Fruit fly (Drosophila melanogaster): Measurements from ENCODE around the gene CG9427.

Gene CG9427

DNA sequence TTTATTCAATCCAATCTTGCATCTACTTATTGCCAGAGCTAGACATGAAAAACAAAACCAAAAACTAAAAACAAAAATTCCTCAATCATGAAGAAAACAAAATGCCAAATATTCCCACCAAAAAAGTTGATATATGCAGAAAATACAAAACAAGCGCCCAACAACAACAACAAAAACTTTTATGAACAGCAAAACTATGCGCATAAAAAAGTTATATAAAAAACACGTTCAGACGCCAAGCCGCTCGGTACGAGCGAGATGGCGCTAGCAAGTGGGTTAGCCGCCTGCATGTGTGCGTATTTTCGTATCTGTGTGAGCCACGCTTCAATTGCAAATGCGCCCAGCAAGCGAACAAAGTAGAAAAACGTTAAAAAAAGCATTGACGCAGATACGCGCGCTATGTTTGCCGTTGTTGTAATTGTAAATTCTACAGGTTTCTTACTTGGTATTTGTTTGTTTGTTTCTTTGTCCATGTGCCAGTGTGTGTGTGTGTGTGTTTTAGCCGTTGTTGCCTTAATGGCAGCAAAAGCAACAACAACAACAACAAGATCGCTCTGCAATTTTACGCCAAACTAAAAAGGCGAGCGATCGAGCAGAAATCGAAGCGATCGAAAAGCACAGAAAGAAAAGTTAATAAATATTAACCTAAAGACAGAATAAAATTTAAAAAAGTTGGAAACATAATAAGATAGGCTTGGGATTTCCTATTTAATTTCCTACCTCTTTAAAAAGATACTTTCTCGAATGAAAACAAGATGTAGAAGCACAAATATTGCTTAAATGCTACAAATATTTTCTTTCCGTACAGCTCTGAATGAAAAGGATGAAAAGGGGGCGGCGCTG, 33.1 kb downstream of the CG9427 start (continued):
- TF ChIP-seq Hey (tag; optimal IDR thresholded peaks at IDR 0.05) (no peak), Xrp1 (GFP tag; IDR thresholded peaks at IDR 0.05) (no peak), CoRest (tag; optimal IDR thresholded peaks at IDR 0.05) (no peak), fu2 (GFP tag; optimal IDR thresholded peaks at IDR 0.05) (no peak), pros (GFP tag; optimal IDR thresholded peaks at IDR 0.05) (peak; percentile 22), pb (GFP tag; optimal IDR thresholded peaks at IDR 0.05) (no peak), CG18619 (GFP tag; optimal IDR thresholded peaks at IDR 0.05) (no peak), Nf-YC (tag; optimal IDR thresholded peaks at IDR 0.05) (no peak), phol (tag; optimal IDR thresholded peaks at IDR 0.05) (no peak), HLH4C (GFP tag; IDR thresholded peaks at IDR 0.05; ENCODE audit: partially characterized antibody) (no peak), CG7357 (GFP tag; IDR thresholded peaks at IDR 0.05) (no peak), CG17385 (GFP tag; optimal IDR thresholded peaks at IDR 0.05) (no peak), abd-A (tag; optimal IDR thresholded peaks at IDR 0.05) (peak; percentile 76), sr (GFP tag; IDR thresholded peaks at IDR 0.05) (no peak), CG6254 (GFP tag; optimal IDR thresholded peaks at IDR 0.05) (no peak), gro (GFP tag; optimal IDR thresholded peaks at IDR 0.05) (no peak), fd3F (GFP tag; optimal IDR thresholded peaks at IDR 0.05) (no peak), CG2875 (GFP tag; optimal IDR thresholded peaks at IDR 0.05) (no peak), fd102C (GFP tag; optimal IDR thresholded peaks at IDR 0.05) (no peak), Ravus (GFP tag; IDR thresholded peaks at IDR 0.05) (no peak), CG33557 (GFP tag; optimal IDR thresholded peaks at IDR 0.05) (no peak), Rx (GFP tag; IDR thresholded peaks at IDR 0.05) (no peak), inv (GFP tag; IDR thresholded peaks at IDR 0.05; ENCODE audit: partially characterized antibody) (no peak), ara (GFP tag; IDR thresholded peaks at IDR 0.05) (no peak), CG7372 (GFP tag; IDR thresholded peaks at IDR 0.05) (no peak), Vsx1 (GFP tag; optimal IDR thresholded peaks at IDR 0.05) (no peak), Asciz (GFP tag; optimal IDR thresholded peaks at IDR 0.05) (peak; percentile 6), run (tag; optimal IDR thresholded peaks at IDR 0.05) (no peak), CG14014 (GFP tag; IDR thresholded peaks at IDR 0.05) (no peak), CG2678 (tag; optimal IDR thresholded peaks at IDR 0.05) (no peak), CG16863 (GFP tag; optimal IDR thresholded peaks at IDR 0.05) (no peak), CG6765 (GFP tag; optimal IDR thresholded peaks at IDR 0.05) (no peak), Med (GFP tag) (peak; percentile 31), CG12219 (GFP tag; optimal IDR thresholded peaks at IDR 0.05) (no peak), cad (GFP tag; optimal IDR thresholded peaks at IDR 0.05) (no peak), CG11696 (GFP tag; IDR thresholded peaks at IDR 0.05) (no peak), CG3847 (GFP tag; IDR thresholded peaks at IDR 0.05) (no peak), lilli (GFP tag; optimal IDR thresholded peaks at IDR 0.05) (no peak), gsb-n (tag; optimal IDR thresholded peaks at IDR 0.05) (no peak), tin (GFP tag; optimal IDR thresholded peaks at IDR 0.05) (no peak), Hsf (GFP tag; optimal IDR thresholded peaks at IDR 0.05) (no peak), zf30C (GFP tag; optimal IDR thresholded peaks at IDR 0.05) (no peak), CG10979 (tag; optimal IDR thresholded peaks at IDR 0.05) (no peak), btn (GFP tag; optimal IDR thresholded peaks at IDR 0.05) (no peak), dati (GFP tag; IDR thresholded peaks at IDR 0.05) (no peak), NK7.1 (GFP tag; optimal IDR thresholded peaks at IDR 0.05) (no peak), CG7928 (GFP tag; optimal IDR thresholded peaks at IDR 0.05) (no peak), Ets65A (GFP tag) (peak; percentile 70), ab (GFP tag; optimal IDR thresholded peaks at IDR 0.05) (no peak), NfI (GFP tag; optimal IDR thresholded peaks at IDR 0.05) (no peak)

Measured in whole organism, embryonic.